Worm (Caenorhabditis elegans) whole organism, L4 larva: ENCODE results near the gene srv-6.

Experiments used
- D1046.2 ChIP-seq: fragments of 200-800 bp; sonication (Bioruptor generic); IDR thresholded peaks from 2 replicates; pipeline ENCODE4 v1.3.6; 2022; ENCODE audit warnings: missing genetic modification characterization, missing compliant biosample characterization
- F26F4.8 ChIP-seq: fragments of 200-800 bp; sonication (Bioruptor generic); conservative IDR thresholded peaks from 2 replicates; pipeline ENCODE4 v1.3.6; 2022; ENCODE audit warnings: missing genetic modification characterization, missing compliant biosample characterization
- F44E2.7 ChIP-seq: fragments of 200-800 bp; sonication (Bioruptor generic); IDR thresholded peaks from 2 replicates; pipeline ENCODE4 v2.1.2; 2022; ENCODE audit warnings: missing genetic modification characterization, missing compliant biosample characterization
- T26A8.4 ChIP-seq: fragments of 200-800 bp; sonication (Bioruptor generic); IDR thresholded peaks from 2 replicates; pipeline ENCODE4 v1.3.6; 2022; ENCODE audit warnings: missing genetic modification characterization, missing compliant biosample characterization
- Y105C5A.15 ChIP-seq: fragments of 200-800 bp; sonication (Bioruptor generic); IDR thresholded peaks from 2 replicates; pipeline ENCODE4 v1.3.6; 2022; ENCODE audit warnings: missing genetic modification characterization, missing compliant biosample characterization
- Y48G9A.11 ChIP-seq: fragments of 200-800 bp; sonication (Bioruptor generic); IDR thresholded peaks from 2 replicates; pipeline ENCODE4 v1.3.6; 2022; ENCODE audit warnings: missing genetic modification reagents, missing genetic modification characterization, missing compliant biosample characterization
- Y5F2A.4 ChIP-seq: fragments of 200-800 bp; sonication (Bioruptor generic); optimal IDR thresholded peaks from 2 replicates; lab custom pipeline; 2018; ENCODE audit warnings: mild to moderate bottlenecking, missing genetic modification characterization, missing compliant biosample characterization
- aha-1 ChIP-seq: fragments of 150-350 bp; peaks from one replicate; lab custom pipeline; 2014; ENCODE audit warnings: missing biosample characterization, missing genetic modification characterization
- aly-2 ChIP-seq: sonication (generic microtip); optimal IDR thresholded peaks from 2 replicates; lab custom pipeline; 2018; ENCODE audit warnings: missing biosample characterization, missing genetic modification characterization
- attf-4 ChIP-seq: sonication (generic microtip); optimal IDR thresholded peaks from 3 replicates; lab custom pipeline; 2017; ENCODE audit warnings: missing biosample characterization, missing genetic modification characterization
- ceh-20 ChIP-seq: fragments of 200-800 bp; sonication (Bioruptor generic); IDR thresholded peaks from 2 replicates; pipeline ENCODE4 v1.3.6; 2022; ENCODE audit warnings: missing genetic modification reagents, missing genetic modification characterization, missing compliant biosample characterization
- ceh-82 ChIP-seq: sonication (generic microtip); optimal IDR thresholded peaks from 2 replicates; lab custom pipeline; 2017; ENCODE audit warnings: missing biosample characterization, missing genetic modification characterization
- ces-1 ChIP-seq: fragments of 150-350 bp; sonication (generic microtip); optimal IDR thresholded peaks from 4 replicates; lab custom pipeline; 2014; ENCODE audit warnings: missing biosample characterization, missing genetic modification reagents, missing genetic modification characterization
- dmd-6 ChIP-seq: fragments of 200-800 bp; sonication (Bioruptor generic); IDR thresholded peaks from 2 replicates; pipeline ENCODE4 v1.3.6; 2022; ENCODE audit warnings: missing genetic modification reagents, missing genetic modification characterization, missing compliant biosample characterization
- dmd-9 ChIP-seq: fragments of 200-800 bp; sonication (Bioruptor generic); IDR thresholded peaks from 2 replicates; pipeline ENCODE4 v1.3.6; 2022; ENCODE audit warnings: missing genetic modification reagents, missing genetic modification characterization, missing compliant biosample characterization
- dpl-1 ChIP-seq: fragments of 150-350 bp; optimal IDR thresholded peaks from 2 replicates; lab custom pipeline; 2014; ENCODE audit warnings: missing biosample characterization, missing genetic modification reagents, missing genetic modification characterization
- dve-1 ChIP-seq: sonication (generic microtip); optimal IDR thresholded peaks from 2 replicates; lab custom pipeline; 2017; ENCODE audit warnings: antibody characterized with exemption, mild to moderate bottlenecking, missing genetic modification characterization, missing compliant biosample characterization; ENCODE audit not compliant: insufficient read depth
- egl-27 ChIP-seq: sonication (generic microtip); optimal IDR thresholded peaks from 3 replicates; lab custom pipeline; 2017; ENCODE audit warnings: missing biosample characterization, missing genetic modification reagents, missing genetic modification characterization
- fkh-10 ChIP-seq: fragments of 150-350 bp; optimal IDR thresholded peaks from 2 replicates; lab custom pipeline; 2014; ENCODE audit warnings: missing biosample characterization, missing genetic modification reagents, missing genetic modification characterization
- gei-8 ChIP-seq: fragments of 200-800 bp; sonication (Bioruptor generic); optimal IDR thresholded peaks from 2 replicates; lab custom pipeline; 2018; ENCODE audit warnings: mild to moderate bottlenecking, missing genetic modification characterization, missing compliant biosample characterization
- hlh-11 ChIP-seq: fragments of 200-800 bp; sonication (Bioruptor generic); optimal IDR thresholded peaks from 2 replicates; lab custom pipeline; 2018; ENCODE audit warnings: mild to moderate bottlenecking, missing genetic modification characterization, missing compliant biosample characterization
- hlh-30 ChIP-seq: sonication (generic microtip); optimal IDR thresholded peaks from 2 replicates; lab custom pipeline; 2017; ENCODE audit warnings: antibody characterized with exemption, mild to moderate bottlenecking, missing genetic modification characterization, missing compliant biosample characterization; ENCODE audit not compliant: insufficient read depth
- lim-7 ChIP-seq: fragments of 200-800 bp; sonication (Bioruptor generic); IDR thresholded peaks from 2 replicates; pipeline ENCODE4 v1.3.6; 2022; ENCODE audit warnings: missing genetic modification characterization, missing compliant biosample characterization
- lin-13 ChIP-seq: fragments of 150-350 bp; optimal IDR thresholded peaks from 2 replicates; lab custom pipeline; 2014; ENCODE audit warnings: missing biosample characterization, missing genetic modification reagents, missing genetic modification characterization
- lin-39 ChIP-seq: fragments of 150-350 bp; optimal IDR thresholded peaks from 2 replicates; lab custom pipeline; 2014; ENCODE audit warnings: missing biosample characterization, missing genetic modification reagents, missing genetic modification characterization
- mdt-29 ChIP-seq: fragments of 200-800 bp; sonication (Bioruptor generic); IDR thresholded peaks from 2 replicates; pipeline ENCODE4 v1.3.6; 2022; ENCODE audit warnings: missing genetic modification reagents, missing genetic modification characterization, missing compliant biosample characterization
- mes-2 ChIP-seq: sonication (generic microtip); optimal IDR thresholded peaks from 2 replicates; lab custom pipeline; 2016; ENCODE audit warnings: missing genotype, mild to moderate bottlenecking, missing genetic modification characterization, missing compliant biosample characterization; ENCODE audit not compliant: poor library complexity, severe bottlenecking
- mxl-2 ChIP-seq: fragments of 200-800 bp; sonication (Bioruptor generic); conservative IDR thresholded peaks from 2 replicates; pipeline ENCODE4 v1.3.6; 2022; ENCODE audit warnings: missing genetic modification reagents, missing genetic modification characterization, missing compliant biosample characterization
- nhr-237 ChIP-seq: sonication (generic microtip); optimal IDR thresholded peaks from 2 replicates; lab custom pipeline; 2017; ENCODE audit warnings: missing biosample characterization, missing genetic modification characterization
- nhr-41 ChIP-seq: fragments of 200-800 bp; sonication (Bioruptor generic); IDR thresholded peaks from 2 replicates; pipeline ENCODE4 v1.3.6; 2022; ENCODE audit warnings: missing genetic modification reagents, missing genetic modification characterization, missing compliant biosample characterization
- nhr-6 ChIP-seq: fragments of 150-350 bp; optimal IDR thresholded peaks from 2 replicates; lab custom pipeline; 2014; ENCODE audit warnings: missing biosample characterization, missing genetic modification characterization
- pha-4 ChIP-seq, 2 experiments: fragments of 150-350 bp in 1 of 2; fragments of 200-800 bp in 1 of 2; sonication (Bioruptor generic) in 1 of 2; IDR thresholded peaks in 1 of 2; optimal IDR thresholded peaks in 1 of 2; 2 replicates each; pipeline versions ENCODE4 v1.3.6 to Lab custom; 2014 to 2022; ENCODE audit warnings: missing genetic modification characterization in 2 of 2, missing genetic modification reagents in 2 of 2, missing biosample characterization in 1 of 2, missing compliant biosample characterization in 1 of 2
- php-3 ChIP-seq: fragments of 200-800 bp; sonication (Bioruptor generic); IDR thresholded peaks from 2 replicates; pipeline ENCODE4 v1.3.6; 2022; ENCODE audit warnings: missing genetic modification reagents, missing genetic modification characterization, missing compliant biosample characterization
- sdz-12 ChIP-seq: fragments of 200-800 bp; sonication (Bioruptor generic); optimal IDR thresholded peaks from 2 replicates; lab custom pipeline; 2018; ENCODE audit warnings: mild to moderate bottlenecking, missing genetic modification characterization, missing compliant biosample characterization
- snpc-1.2 ChIP-seq: fragments of 200-800 bp; sonication (Bioruptor generic); IDR thresholded peaks from 2 replicates; pipeline ENCODE4 v1.3.6; 2022; ENCODE audit warnings: missing genetic modification reagents, missing genetic modification characterization, missing compliant biosample characterization
- tag-97 ChIP-seq: fragments of 200-800 bp; sonication (Bioruptor generic); IDR thresholded peaks from 2 replicates; pipeline ENCODE4 v1.3.6; 2022; ENCODE audit warnings: missing genetic modification characterization, missing compliant biosample characterization
- tra-1 ChIP-seq: fragments of 200-800 bp; sonication (Bioruptor generic); IDR thresholded peaks from 2 replicates; pipeline ENCODE4 v1.3.6; 2022; ENCODE audit warnings: missing genetic modification reagents, missing genetic modification characterization, missing compliant biosample characterization
- unc-39 ChIP-seq: sonication (generic microtip); optimal IDR thresholded peaks from 2 replicates; lab custom pipeline; 2017; ENCODE audit warnings: missing biosample characterization, missing genetic modification characterization
- zag-1 ChIP-seq: fragments of 150-350 bp; optimal IDR thresholded peaks from 2 replicates; lab custom pipeline; 2014; ENCODE audit warnings: missing biosample characterization, missing genetic modification characterization
- zfp-2 ChIP-seq: sonication (generic microtip); optimal IDR thresholded peaks from 2 replicates; lab custom pipeline; 2016; ENCODE audit warnings: mild to moderate bottlenecking, missing genetic modification characterization, missing compliant biosample characterization
- zfp-3 ChIP-seq: fragments of 200-800 bp; sonication (Bioruptor generic); conservative IDR thresholded peaks from 2 replicates; pipeline ENCODE4 v1.3.6; 2022; ENCODE audit warnings: missing genetic modification reagents, missing genetic modification characterization, missing compliant biosample characterization
- zip-11 ChIP-seq: fragments of 200-800 bp; sonication (Bioruptor generic); IDR thresholded peaks from 2 replicates; pipeline ENCODE4 v1.3.6; 2022; ENCODE audit warnings: missing genetic modification characterization, missing compliant biosample characterization
- zip-2 ChIP-seq: fragments of 150-350 bp; optimal IDR thresholded peaks from 2 replicates; lab custom pipeline; 2014; ENCODE audit warnings: missing biosample characterization, missing genetic modification characterization

The srv-6 gene

ce11 chrX:4222779-4223387 is 34.0 kb upstream of the srv-6 start (continued):
- TF ChIP-seq Y48G9A.11 (GFP tag; lab: Robert Waterston, UW) (no peak), zfp-3 (GFP tag; lab: Robert Waterston, UW) (no peak), nhr-41 (GFP tag; lab: Robert Waterston, UW) (no peak), zag-1 (tag; lab: Kevin White, UChicago) (peak; percentile 68), ceh-20 (GFP tag; lab: Robert Waterston, UW) (peak; percentile 88)

- TF ChIP-seq lim-7 (GFP tag; lab: Robert Waterston, UW) = no peak
- TF ChIP-seq Y48G9A.11 (GFP tag; lab: Robert Waterston, UW) = no peak
- no peak for TF ChIP-seq snpc-1.2 (GFP tag; lab: Robert Waterston, UW)
- peak; percentile 39 for TF ChIP-seq aha-1
- TF ChIP-seq ceh-82 (tag; lab: Kevin White, UChicago) = no peak
- no peak for TF ChIP-seq T26A8.4 (GFP tag; lab: Robert Waterston, UW)
- no peak for TF ChIP-seq hlh-30 (tag; lab: Kevin White, UChicago)
- TF ChIP-seq Y105C5A.15 (GFP tag; lab: Robert Waterston, UW) = no peak
These were observed 21.1 kb upstream of the srv-6 start, which contains the start of gene rab-37 for ce11 chrX:4235752-4236151. rab-37 (minus strand) TSS chrX:4235852.

ce11 chrX:4238971-4239370 is 17.9 kb upstream of the srv-6 start:
- no peak for TF ChIP-seq dpl-1 (GFP tag; lab: Kevin White, UChicago)
- TF ChIP-seq pha-4 (GFP tag; IDR thresholded peaks at IDR 0.05; lab: Robert Waterston, UW) = no peak
- TF ChIP-seq pha-4 (tag; optimal IDR thresholded peaks at IDR 0.05; lab: Kevin White, UChicago) = no peak
- TF ChIP-seq aha-1 = no peak
- TF ChIP-seq zfp-2 (tag; lab: Kevin White, UChicago) = no peak
- TF ChIP-seq tag-97 = no peak
- TF ChIP-seq ces-1 = peak; percentile 79
- no peak for TF ChIP-seq mdt-29
- peak; percentile 18 for TF ChIP-seq fkh-10 (GFP tag; lab: Kevin White, UChicago)

ce11 chrX:4244489-4245123 is 12.3 kb upstream of the srv-6 start:
- no peak for TF ChIP-seq snpc-1.2 (GFP tag; lab: Robert Waterston, UW)
- no peak for TF ChIP-seq F26F4.8 (GFP tag; lab: Robert Waterston, UW)
- TF ChIP-seq dmd-6 = peak; percentile 15; the same call in 1 of the 2 replicates
- TF ChIP-seq dpl-1 (GFP tag; lab: Kevin White, UChicago) = no peak
- TF ChIP-seq tra-1 (GFP tag; lab: Robert Waterston, UW) = no peak
- no peak for TF ChIP-seq F44E2.7 (GFP tag; lab: Robert Waterston, UW)
- TF ChIP-seq zip-11 (GFP tag; lab: Robert Waterston, UW) = no peak
- TF ChIP-seq aly-2 (tag; lab: Kevin White, UChicago) = no peak
- TF ChIP-seq nhr-237 (tag; lab: Kevin White, UChicago) = no peak
- no peak for TF ChIP-seq zag-1 (tag; lab: Kevin White, UChicago)
- TF ChIP-seq mdt-29 = peak; percentile 50; the same call in 1 of the 2 replicates
- TF ChIP-seq hlh-30 (tag; lab: Kevin White, UChicago) = peak; percentile 68
- TF ChIP-seq attf-4 (tag; lab: Kevin White, UChicago) = no peak
- TF ChIP-seq Y5F2A.4 (GFP tag; lab: Kevin White, UChicago) = no peak
- peak; percentile 25 for TF ChIP-seq hlh-11
- TF ChIP-seq unc-39 = no peak
- TF ChIP-seq dmd-9 = no peak
- no peak for TF ChIP-seq lin-39
- no peak for TF ChIP-seq aha-1
- TF ChIP-seq D1046.2 (GFP tag; lab: Robert Waterston, UW) = no peak
- TF ChIP-seq sdz-12 = no peak
- TF ChIP-seq mxl-2 (GFP tag; lab: Robert Waterston, UW) = no peak
- no peak for TF ChIP-seq php-3
- TF ChIP-seq dve-1 = peak; percentile 77
- no peak for TF ChIP-seq lin-13 (GFP tag; lab: Kevin White, UChicago)
- no peak for TF ChIP-seq mes-2 (tag; lab: Kevin White, UChicago)
- TF ChIP-seq egl-27 (tag; lab: Kevin White, UChicago) = no peak
- no peak for TF ChIP-seq gei-8 (GFP tag; lab: Kevin White, UChicago)
- TF ChIP-seq nhr-6 (tag; lab: Kevin White, UChicago) = no peak
- no peak for TF ChIP-seq zip-2 (tag; lab: Kevin White, UChicago)
- no peak for TF ChIP-seq nhr-41 (GFP tag; lab: Robert Waterston, UW)
- TF ChIP-seq T26A8.4 (GFP tag; lab: Robert Waterston, UW) = no peak
